Worm (Caenorhabditis elegans) whole organism, L2 larva: ENCODE data around the gene C18E9.5.

Experiments used
- C34F6.9 ChIP-seq: fragments of 150-350 bp; optimal IDR thresholded peaks from 2 replicates; lab custom pipeline; 2014; ENCODE audit warnings: missing biosample characterization, missing genetic modification characterization
- F13H6.1 ChIP-seq: sonication (generic microtip); optimal IDR thresholded peaks from 2 replicates; lab custom pipeline; 2016; ENCODE audit warnings: missing genetic modification characterization, missing compliant biosample characterization
- R02D3.7 ChIP-seq: fragments of 150-350 bp; optimal IDR thresholded peaks from 2 replicates; lab custom pipeline; 2014; ENCODE audit warnings: missing biosample characterization, missing genetic modification characterization
- Y55F3AM.14 ChIP-seq: fragments of 200-800 bp; sonication (Bioruptor generic); optimal IDR thresholded peaks from 2 replicates; lab custom pipeline; 2018; ENCODE audit warnings: mild to moderate bottlenecking, missing genetic modification characterization, missing compliant biosample characterization
- ZK546.5 ChIP-seq: sonication (generic microtip); optimal IDR thresholded peaks from 2 replicates; lab custom pipeline; 2017; ENCODE audit warnings: missing biosample characterization, missing genetic modification characterization
- alr-1 ChIP-seq: fragments of 150-350 bp; optimal IDR thresholded peaks from 2 replicates; lab custom pipeline; 2014; ENCODE audit warnings: missing biosample characterization, missing genetic modification characterization
- aly-2 ChIP-seq: fragments of 150-350 bp; optimal IDR thresholded peaks from 2 replicates; lab custom pipeline; 2014; ENCODE audit warnings: missing biosample characterization, missing genetic modification characterization
- ama-1 ChIP-seq: fragments of 150-350 bp; optimal IDR thresholded peaks from 2 replicates; lab custom pipeline; 2018; ENCODE audit warnings: inconsistent platforms
- ceh-16 ChIP-seq: fragments of 150-350 bp; optimal IDR thresholded peaks from 2 replicates; lab custom pipeline; 2014; ENCODE audit warnings: missing biosample characterization, missing genetic modification characterization
- crh-2 ChIP-seq: sonication (generic microtip); optimal IDR thresholded peaks from 2 replicates; lab custom pipeline; 2017; ENCODE audit warnings: missing biosample characterization, missing genetic modification characterization
- dmd-4 ChIP-seq: sonication (generic microtip); optimal IDR thresholded peaks from 2 replicates; lab custom pipeline; 2017; ENCODE audit warnings: missing biosample characterization, missing genetic modification characterization
- egl-27 ChIP-seq: sonication (generic microtip); optimal IDR thresholded peaks from 3 replicates; lab custom pipeline; 2017; ENCODE audit warnings: missing biosample characterization, missing genetic modification reagents, missing genetic modification characterization
- elt-1 ChIP-seq: fragments of 150-350 bp; optimal IDR thresholded peaks from 2 replicates; lab custom pipeline; 2014; ENCODE audit warnings: missing biosample characterization, missing genetic modification characterization
- fos-1 ChIP-seq: fragments of 150-350 bp; optimal IDR thresholded peaks from 2 replicates; lab custom pipeline; 2014; ENCODE audit warnings: missing biosample characterization, missing genetic modification characterization
- gmeb-1 ChIP-seq: fragments of 150-350 bp; optimal IDR thresholded peaks from 2 replicates; lab custom pipeline; 2014; ENCODE audit warnings: missing biosample characterization, missing genetic modification characterization
- lin-13 ChIP-seq: fragments of 150-350 bp; optimal IDR thresholded peaks from 2 replicates; lab custom pipeline; 2014; ENCODE audit warnings: missing biosample characterization, missing genetic modification reagents, missing genetic modification characterization
- lsy-2 ChIP-seq, 2 experiments: fragments of 150-350 bp in 1 of 2; sonication (generic microtip) in 1 of 2; optimal IDR thresholded peaks; 2 replicates each; lab custom pipeline; 2014 to 2017; ENCODE audit warnings: missing biosample characterization in 2 of 2, missing genetic modification characterization in 2 of 2
- mab-5 ChIP-seq: fragments of 150-350 bp; optimal IDR thresholded peaks from 2 replicates; lab custom pipeline; 2014; ENCODE audit warnings: missing biosample characterization, missing genetic modification characterization
- mbf-1 ChIP-seq: sonication (generic microtip); optimal IDR thresholded peaks from 2 replicates; lab custom pipeline; 2017; ENCODE audit warnings: missing biosample characterization, missing genetic modification characterization
- mdl-1 ChIP-seq, 2 experiments: fragments of 150-350 bp in 1 of 2; sonication (generic microtip) in 1 of 2; optimal IDR thresholded peaks; 2 replicates each; lab custom pipeline; 2017; ENCODE audit warnings: missing biosample characterization in 2 of 2, missing genetic modification characterization in 2 of 2
- nhr-10 ChIP-seq: sonication (generic microtip); optimal IDR thresholded peaks from 2 replicates; lab custom pipeline; 2017; ENCODE audit warnings: missing biosample characterization, missing genetic modification characterization
- nhr-21 ChIP-seq: fragments of 150-350 bp; optimal IDR thresholded peaks from 2 replicates; lab custom pipeline; 2014; ENCODE audit warnings: missing biosample characterization, missing genetic modification characterization
- nhr-23 ChIP-seq: fragments of 150-350 bp; optimal IDR thresholded peaks from 2 replicates; lab custom pipeline; 2014; ENCODE audit warnings: missing biosample characterization, missing genetic modification reagents, missing genetic modification characterization
- nhr-6 ChIP-seq: fragments of 150-350 bp; optimal IDR thresholded peaks from 2 replicates; lab custom pipeline; 2014; ENCODE audit warnings: missing biosample characterization, missing genetic modification characterization
- nhr-77 ChIP-seq: fragments of 150-350 bp; optimal IDR thresholded peaks from 2 replicates; lab custom pipeline; 2014; ENCODE audit warnings: missing biosample characterization, missing genetic modification characterization
- peb-1 ChIP-seq: fragments of 150-350 bp; optimal IDR thresholded peaks from 2 replicates; lab custom pipeline; 2014; ENCODE audit warnings: missing biosample characterization, missing genetic modification characterization
- sem-4 ChIP-seq: fragments of 150-350 bp; optimal IDR thresholded peaks from 2 replicates; lab custom pipeline; 2014; ENCODE audit warnings: missing biosample characterization, missing genetic modification reagents, missing genetic modification characterization
- sma-3 ChIP-seq: sonication (generic microtip); optimal IDR thresholded peaks from 2 replicates; lab custom pipeline; 2016; ENCODE audit warnings: missing genetic modification reagents, missing genetic modification characterization, missing compliant biosample characterization
- sma-9 ChIP-seq, 2 experiments: fragments of 150-350 bp in 1 of 2; sonication (generic microtip) in 1 of 2; optimal IDR thresholded peaks; 2 replicates each; lab custom pipeline; 2014 to 2016; ENCODE audit warnings: missing genetic modification characterization in 2 of 2, mild to moderate bottlenecking in 1 of 2, missing biosample characterization in 1 of 2, missing compliant biosample characterization in 1 of 2, missing genetic modification reagents in 1 of 2, moderate library complexity in 1 of 2
- snpc-4 ChIP-seq: fragments of 150-350 bp; optimal IDR thresholded peaks from 2 replicates; lab custom pipeline; 2014; ENCODE audit warnings: missing biosample characterization, missing genetic modification characterization
- unc-39 ChIP-seq: fragments of 150-350 bp; optimal IDR thresholded peaks from 2 replicates; lab custom pipeline; 2014; ENCODE audit warnings: missing biosample characterization, missing genetic modification characterization
- unc-55 ChIP-seq: fragments of 150-350 bp; sonication (generic microtip); optimal IDR thresholded peaks from 3 replicates; lab custom pipeline; 2014; ENCODE audit warnings: missing biosample characterization, missing genetic modification reagents, missing genetic modification characterization
- unc-62 ChIP-seq: fragments of 150-350 bp; optimal IDR thresholded peaks from 2 replicates; lab custom pipeline; 2014; ENCODE audit warnings: missing biosample characterization, missing genetic modification reagents, missing genetic modification characterization
- zag-1 ChIP-seq: fragments of 150-350 bp; optimal IDR thresholded peaks from 2 replicates; lab custom pipeline; 2014; ENCODE audit warnings: missing biosample characterization, missing genetic modification characterization
- ztf-1 ChIP-seq: fragments of 200-800 bp; sonication (Bioruptor generic); conservative IDR thresholded peaks from 2 replicates; pipeline ENCODE4 v1.3.6; 2022; ENCODE audit warnings: missing genetic modification characterization, missing compliant biosample characterization
- ztf-4 ChIP-seq: fragments of 150-350 bp; optimal IDR thresholded peaks from 2 replicates; lab custom pipeline; 2014; ENCODE audit warnings: missing biosample characterization, missing genetic modification characterization

Gene C18E9.5

ce11 chrII:8933693-8934432 lies 35.9 kb upstream of the C18E9.5 start, which contains the start of gene T21B10.3:
Gene T21B10.3, plus strand, starts transcription at chrII:8934382.
- TF ChIP-seq ztf-1 (no peak), mdl-1 (tag; optimal IDR thresholded peaks at IDR 0.05; lab: Kevin White, UChicago) (no peak), sma-3 (GFP tag; lab: Kevin White, UChicago) (peak; percentile 10), C34F6.9 (tag; lab: Kevin White, UChicago) (peak; percentile 10), sem-4 (tag; lab: Kevin White, UChicago) (no peak), lsy-2 (tag; optimal IDR thresholded peaks at IDR 0.05; lab: Kevin White, UChicago) (peak in 1 of 2 experiments; percentile 57), ZK546.5 (tag; lab: Kevin White, UChicago) (no peak), nhr-77 (tag; lab: Kevin White, UChicago) (no peak), gmeb-1 (tag; lab: Kevin White, UChicago) (no peak), ama-1 (lab: Kevin White, UChicago) (peak; percentile 42), Y55F3AM.14 (GFP tag; lab: Kevin White, UChicago) (peak; percentile 14), lin-13 (peak; percentile 67), nhr-21 (peak; percentile 38), unc-62 (GFP tag; lab: Kevin White, UChicago) (no peak), nhr-23 (tag; lab: Kevin White, UChicago) (no peak), unc-55 (peak; percentile 5), sma-9 (GFP tag; optimal IDR thresholded peaks at IDR 0.05; lab: Kevin White, UChicago) (peak; percentile 56), sma-9 (tag; optimal IDR thresholded peaks at IDR 0.05; lab: Kevin White, UChicago) (no peak), egl-27 (tag; lab: Kevin White, UChicago) (no peak), F13H6.1 (peak; percentile 12), zag-1 (tag; lab: Kevin White, UChicago) (no peak), mab-5 (tag; lab: Kevin White, UChicago) (no peak), crh-2 (tag; lab: Kevin White, UChicago) (peak; percentile 12), ztf-4 (tag; lab: Kevin White, UChicago) (peak; percentile 61), aly-2 (tag; lab: Kevin White, UChicago) (no peak), snpc-4 (no peak)

ce11 chrII:8938907-8939622 lies 30.7 kb upstream of the C18E9.5 start:
- no peak for TF ChIP-seq fos-1 (tag; lab: Kevin White, UChicago)
- no peak for TF ChIP-seq unc-62 (GFP tag; lab: Kevin White, UChicago)
- TF ChIP-seq lin-13, result no peak
- no peak for TF ChIP-seq dmd-4
- no peak for TF ChIP-seq mbf-1 (tag; lab: Kevin White, UChicago)
- no peak for TF ChIP-seq egl-27 (tag; lab: Kevin White, UChicago)
- no peak for TF ChIP-seq nhr-6 (tag; lab: Kevin White, UChicago)
- no peak for TF ChIP-seq alr-1
- no peak for TF ChIP-seq elt-1 (tag; lab: Kevin White, UChicago)
- TF ChIP-seq sem-4 (tag; lab: Kevin White, UChicago), result no peak
- TF ChIP-seq sma-3 (GFP tag; lab: Kevin White, UChicago), result no peak
- no peak for TF ChIP-seq peb-1 (tag; lab: Kevin White, UChicago)
- TF ChIP-seq unc-39 (tag; lab: Kevin White, UChicago), result no peak
- no peak for TF ChIP-seq mdl-1 (tag; optimal IDR thresholded peaks at IDR 0.05; lab: Kevin White, UChicago)
- TF ChIP-seq nhr-21, result no peak
- no peak for TF ChIP-seq gmeb-1 (tag; lab: Kevin White, UChicago)
- no peak for TF ChIP-seq crh-2 (tag; lab: Kevin White, UChicago)
- no peak for TF ChIP-seq R02D3.7 (tag; lab: Kevin White, UChicago)
- no peak for TF ChIP-seq Y55F3AM.14 (GFP tag; lab: Kevin White, UChicago)

ce11 chrII:8940362-8940940 lies 29.3 kb upstream of the C18E9.5 start, which contains the start of the genes set-17 and T21B10.4:
Gene set-17, minus strand, starts transcription at chrII:8940488.
Gene T21B10.4, plus strand, starts transcription at chrII:8940894.
- no peak for TF ChIP-seq ceh-16
- peak; percentile 51 for TF ChIP-seq C34F6.9 (tag; lab: Kevin White, UChicago)
- peak in 1 of 2 experiments; percentile 62 for TF ChIP-seq lsy-2 (tag; optimal IDR thresholded peaks at IDR 0.05; lab: Kevin White, UChicago)
- peak; percentile 70 for TF ChIP-seq gmeb-1 (tag; lab: Kevin White, UChicago)
- TF ChIP-seq unc-55, result peak; percentile 54
- no peak for TF ChIP-seq mdl-1 (tag; optimal IDR thresholded peaks at IDR 0.05; lab: Kevin White, UChicago)
- peak; percentile 2 for TF ChIP-seq crh-2 (tag; lab: Kevin White, UChicago)
- TF ChIP-seq nhr-10, result no peak
